Fruit fly (Drosophila melanogaster) whole organism, pupa: ENCODE measurements around the gene unc-4.

Experiments used
- CG12605 ChIP-seq: fragments of 200-800 bp; sonication (Bioruptor generic); IDR thresholded peaks from 2 replicates; pipeline ENCODE4 v1.3.6; 2022; ENCODE audit warnings: missing biosample characterization, missing genetic modification characterization
- CG13204 ChIP-seq: fragments of 200-800 bp; sonication (Bioruptor generic); optimal IDR thresholded peaks from 2 replicates; lab custom pipeline; 2018; ENCODE audit warnings: missing biosample characterization, mild to moderate bottlenecking, missing genetic modification characterization, moderate library complexity
- CG14655 ChIP-seq: fragments of 200-800 bp; sonication (Bioruptor generic); optimal IDR thresholded peaks from 3 replicates; lab custom pipeline; 2017; ENCODE audit warnings: mild to moderate bottlenecking, missing biosample characterization, missing genetic modification reagents, missing genetic modification characterization
- CG15710 ChIP-seq: fragments of 200-800 bp; sonication (Bioruptor generic); optimal IDR thresholded peaks from 2 replicates; lab custom pipeline; 2018; ENCODE audit warnings: missing biosample characterization, mild to moderate bottlenecking, missing genetic modification characterization, moderate library complexity
- CG17806 ChIP-seq: fragments of 200-800 bp; sonication (Bioruptor generic); optimal IDR thresholded peaks from 2 replicates; lab custom pipeline; 2018; ENCODE audit warnings: missing biosample characterization, mild to moderate bottlenecking, missing genetic modification characterization, moderate library complexity
- CG32121 ChIP-seq: fragments of 200-800 bp; sonication (Bioruptor generic); IDR thresholded peaks from 2 replicates; pipeline ENCODE4 v1.3.6; 2022; ENCODE audit warnings: missing biosample characterization, missing genetic modification characterization
- CG34367 ChIP-seq: fragments of 200-800 bp; sonication (Bioruptor generic); optimal IDR thresholded peaks from 2 replicates; lab custom pipeline; 2018; ENCODE audit warnings: missing biosample characterization, mild to moderate bottlenecking, missing genetic modification characterization
- CG4496 ChIP-seq: fragments of 200-800 bp; sonication (Bioruptor generic); IDR thresholded peaks from 3 replicates; pipeline ENCODE4 v1.3.6; 2022; ENCODE audit warnings: missing biosample characterization, missing genetic modification characterization
- CG8159 ChIP-seq: fragments of 200-800 bp; sonication (Bioruptor generic); optimal IDR thresholded peaks from 3 replicates; lab custom pipeline; 2018; ENCODE audit warnings: missing biosample characterization, mild to moderate bottlenecking, missing genetic modification characterization, moderate library complexity
- CG8301 ChIP-seq: fragments of 200-800 bp; sonication (Bioruptor generic); optimal IDR thresholded peaks from 2 replicates; lab custom pipeline; 2018; ENCODE audit warnings: missing biosample characterization, mild to moderate bottlenecking, missing genetic modification characterization
- CG9948 ChIP-seq: fragments of 200-800 bp; sonication (Bioruptor generic); optimal IDR thresholded peaks from 2 replicates; lab custom pipeline; 2018; ENCODE audit warnings: missing biosample characterization, mild to moderate bottlenecking, missing genetic modification characterization, moderate library complexity
- D1 ChIP-seq: fragments of 200-800 bp; sonication (Bioruptor generic); optimal IDR thresholded peaks from 2 replicates; lab custom pipeline; 2018; ENCODE audit warnings: missing biosample characterization, mild to moderate bottlenecking, missing genetic modification characterization, moderate library complexity
- EcR ChIP-seq: fragments of 200-800 bp; sonication (Bioruptor generic); optimal IDR thresholded peaks from 3 replicates; lab custom pipeline; 2019; ENCODE audit warnings: missing biosample characterization, missing genetic modification characterization, mild to moderate bottlenecking, moderate library complexity, missing genetic modification reagents
- Ets98B ChIP-seq: fragments of 200-800 bp; sonication (Bioruptor generic); IDR thresholded peaks from 2 replicates; pipeline ENCODE4 v1.3.6; 2022; ENCODE audit warnings: missing biosample characterization, missing genetic modification characterization
- Pif1A ChIP-seq: fragments of 200-800 bp; sonication (Bioruptor generic); optimal IDR thresholded peaks from 3 replicates; lab custom pipeline; 2016; ENCODE audit warnings: missing biosample characterization, missing genetic modification characterization
- Pif1B ChIP-seq: fragments of 200-800 bp; sonication (Bioruptor generic); optimal IDR thresholded peaks from 3 replicates; lab custom pipeline; 2016; ENCODE audit warnings: missing biosample characterization, missing genetic modification characterization
- Snoo ChIP-seq: fragments of 200-800 bp; sonication (Bioruptor generic); optimal IDR thresholded peaks from 3 replicates; lab custom pipeline; 2017; ENCODE audit warnings: missing biosample characterization, mild to moderate bottlenecking, missing genetic modification characterization, inconsistent platforms
- fd96Ca ChIP-seq: fragments of 200-800 bp; sonication (Bioruptor generic); IDR thresholded peaks from 3 replicates; pipeline ENCODE4 v1.3.6; 2022; ENCODE audit warnings: missing biosample characterization, missing genetic modification characterization
- gl ChIP-seq: fragments of 200-800 bp; sonication (Bioruptor generic); optimal IDR thresholded peaks from 2 replicates; lab custom pipeline; 2018; ENCODE audit warnings: missing biosample characterization, mild to moderate bottlenecking, missing genetic modification characterization
- rn ChIP-seq: fragments of 200-800 bp; sonication (Bioruptor generic); IDR thresholded peaks from 2 replicates; pipeline ENCODE4 v1.3.6; 2022; ENCODE audit warnings: missing biosample characterization, missing genetic modification characterization

The unc-4 gene

dm6 chrX:17733698-17734248 is 34.6 kb upstream of the unc-4 start:
- TF ChIP-seq CG17806 (tag; lab: Kevin White, UChicago) (no peak), CG8301 (no peak), CG32121 (no peak), D1 (no peak), CG14655 (no peak), fd96Ca (GFP tag; lab: Robert Waterston, UW) (no peak), gl (tag; lab: Kevin White, UChicago) (no peak), Pif1B (no peak), CG15710 (no peak)

- TF ChIP-seq fd96Ca (GFP tag; lab: Robert Waterston, UW) (no peak), Pif1A (no peak), CG34367 (tag; lab: Kevin White, UChicago) (no peak), CG4496 (no peak), EcR (GFP tag; lab: Kevin White, UChicago) (no peak), CG12605 (GFP tag; lab: Robert Waterston, UW) (no peak), CG15710 (no peak), CG13204 (GFP tag; lab: Kevin White, UChicago) (no peak), CG8301 (no peak), Snoo (tag; lab: Kevin White, UChicago) (no peak), Pif1B (no peak), CG8159 (tag; lab: Kevin White, UChicago) (no peak), CG32121 (no peak)
These were observed 32.2 kb upstream of the unc-4 start for dm6 chrX:17736101-17736728.

- TF ChIP-seq Pif1A (no peak), EcR (GFP tag; lab: Kevin White, UChicago) (peak; percentile 5)
- TF ChIP-seq, all 21 proteins: peak for 1
These were observed 31.2 kb upstream of the unc-4 start for dm6 chrX:17737024-17737685.

dm6 chrX:17737812-17738473 is 30.4 kb upstream of the unc-4 start:
- TF ChIP-seq CG8159 (tag; lab: Kevin White, UChicago) (peak; percentile 7), Snoo (tag; lab: Kevin White, UChicago) (no peak), CG17806 (tag; lab: Kevin White, UChicago) (peak; percentile 45), Ets98B (peak; percentile 32; the same call in 1 of the 2 replicates), CG13204 (GFP tag; lab: Kevin White, UChicago) (no peak), CG14655 (peak; percentile 61), gl (tag; lab: Kevin White, UChicago) (no peak), Pif1A (no peak), CG8301 (peak; percentile 28), fd96Ca (GFP tag; lab: Robert Waterston, UW) (0 out of 3 replicates have a peak, but pooled peaks have one; percentile 31), CG34367 (tag; lab: Kevin White, UChicago) (peak; percentile 25), CG12605 (GFP tag; lab: Robert Waterston, UW) (peak; percentile 60), CG32121 (no peak), CG4496 (0 out of 3 replicates have a peak, but pooled peaks have one; percentile 53), CG9948 (tag; lab: Kevin White, UChicago) (peak; percentile 45), CG15710 (peak; percentile 49)

- TF ChIP-seq Pif1A, result peak; percentile 1
- TF ChIP-seq CG4496, result peak; percentile 17; the same call in 1 of the 3 replicates
- TF ChIP-seq CG13204 (GFP tag; lab: Kevin White, UChicago), result no peak
These were observed 29.9 kb upstream of the unc-4 start for dm6 chrX:17738474-17738838.

dm6 chrX:17738989-17739388 is 29.4 kb upstream of the unc-4 start:
- TF ChIP-seq CG32121, result 0 out of 2 replicates have a peak, but pooled peaks have one; percentile 17
- peak; percentile 25 for TF ChIP-seq CG14655
- 0 out of 3 replicates have a peak, but pooled peaks have one; percentile 35 for TF ChIP-seq CG4496
- no peak for TF ChIP-seq Snoo (tag; lab: Kevin White, UChicago)
- TF ChIP-seq rn (GFP tag; lab: Robert Waterston, UW), result no peak
- 0 out of 2 replicates have a peak, but pooled peaks have one; percentile 14 for TF ChIP-seq CG12605 (GFP tag; lab: Robert Waterston, UW)
- TF ChIP-seq, all 21 proteins: peak for 4

dm6 chrX:17739974-17740373 is 28.4 kb upstream of the unc-4 start:
- TF ChIP-seq CG12605 (GFP tag; lab: Robert Waterston, UW) (no peak), Pif1B (no peak), CG17806 (tag; lab: Kevin White, UChicago) (no peak), CG13204 (GFP tag; lab: Kevin White, UChicago) (no peak), Ets98B (no peak), CG8159 (tag; lab: Kevin White, UChicago) (no peak), CG32121 (no peak)
